Worm (Caenorhabditis elegans) whole organism, young adult: ENCODE measurements around the gene C02F12.5.
A peak's percentile ranks its signal among the peaks of the same experiment; 100 is the strongest.

ENCODE experiments used
- B0035.1 ChIP-seq: sonication (generic microtip); optimal IDR thresholded peaks from 2 replicates; lab custom pipeline; 2016; ENCODE audit warnings: missing genetic modification characterization, mild to moderate bottlenecking, missing compliant biosample characterization, missing genotype, missing genetic modification reagents
- B0336.3 ChIP-seq: fragments of 200-800 bp; sonication (Bioruptor generic); IDR thresholded peaks from 2 replicates; pipeline ENCODE4 v1.3.6; 2022; ENCODE audit warnings: missing genetic modification characterization, missing compliant biosample characterization
- C17E4.6 ChIP-seq: fragments of 200-800 bp; sonication (Bioruptor generic); IDR thresholded peaks from 2 replicates; pipeline ENCODE4 v1.3.6; 2022; ENCODE audit warnings: missing genetic modification reagents, missing genetic modification characterization, missing compliant biosample characterization
- F22D6.2 ChIP-seq: sonication (generic microtip); optimal IDR thresholded peaks from 2 replicates; lab custom pipeline; 2016; ENCODE audit warnings: mild to moderate bottlenecking, missing genetic modification characterization, missing compliant biosample characterization
- F49E8.2 ChIP-seq: sonication (generic microtip); optimal IDR thresholded peaks from 3 replicates; lab custom pipeline; 2017; ENCODE audit warnings: missing genetic modification characterization, mild to moderate bottlenecking, missing compliant biosample characterization, antibody characterized with exemption, moderate library complexity; ENCODE audit not compliant: insufficient read depth
- F52B5.7 ChIP-seq: sonication (generic microtip); optimal IDR thresholded peaks from 2 replicates; lab custom pipeline; 2016; ENCODE audit warnings: mild to moderate bottlenecking, missing genetic modification characterization, missing compliant biosample characterization
- K11D2.4 ChIP-seq: fragments of 200-800 bp; sonication (Bioruptor generic); IDR thresholded peaks from 2 replicates; pipeline ENCODE4 v1.3.6; 2022; ENCODE audit warnings: missing genetic modification reagents, missing genetic modification characterization, missing compliant biosample characterization
- K12H6.12 ChIP-seq: fragments of 200-800 bp; sonication (Bioruptor generic); optimal IDR thresholded peaks from 2 replicates; lab custom pipeline; 2018; ENCODE audit warnings: mild to moderate bottlenecking, missing genetic modification characterization, missing compliant biosample characterization
- T07F8.4 ChIP-seq: sonication (generic microtip); optimal IDR thresholded peaks from 2 replicates; lab custom pipeline; 2016; ENCODE audit warnings: mild to moderate bottlenecking, missing genetic modification characterization, moderate library complexity, missing compliant biosample characterization
- Y53G8AR.9 ChIP-seq: fragments of 200-800 bp; sonication (Bioruptor generic); conservative IDR thresholded peaks from 2 replicates; pipeline ENCODE4 v1.3.6; 2022; ENCODE audit warnings: missing genetic modification reagents, missing genetic modification characterization, missing compliant biosample characterization
- Y79H2A.3 ChIP-seq: fragments of 200-800 bp; sonication (Bioruptor generic); conservative IDR thresholded peaks from 2 replicates; pipeline ENCODE4 v1.3.6; 2022; ENCODE audit warnings: missing genetic modification reagents, missing genetic modification characterization, missing compliant biosample characterization
- ama-1 ChIP-seq, 3 experiments: fragments of 150-350 bp in 1 of 3; sonication (generic microtip) in 2 of 3; optimal IDR thresholded peaks; 2 replicates each; lab custom pipeline; 2014 to 2018; ENCODE audit warnings: missing biosample characterization in 2 of 3, missing genetic modification characterization in 2 of 3, missing genetic modification reagents in 2 of 3
- athp-1 ChIP-seq: sonication (generic microtip); optimal IDR thresholded peaks from 2 replicates; lab custom pipeline; 2017; ENCODE audit warnings: mild to moderate bottlenecking, missing genetic modification characterization, missing compliant biosample characterization
- ccch-3 ChIP-seq: fragments of 200-800 bp; sonication (Bioruptor generic); optimal IDR thresholded peaks from 2 replicates; lab custom pipeline; 2018; ENCODE audit warnings: mild to moderate bottlenecking, missing genetic modification characterization, missing compliant biosample characterization
- cebp-1 ChIP-seq, 2 experiments: fragments of 200-800 bp in 1 of 2; sonication (Bioruptor generic) in 1 of 2; sonication (generic microtip) in 1 of 2; IDR thresholded peaks in 1 of 2; optimal IDR thresholded peaks in 1 of 2; 2 replicates each; pipeline versions ENCODE4 v1.3.6 to Lab custom; 2017 to 2022; ENCODE audit warnings: missing compliant biosample characterization in 2 of 2, missing genetic modification characterization in 2 of 2, mild to moderate bottlenecking in 1 of 2, missing genetic modification reagents in 1 of 2, moderate library complexity in 1 of 2
- ceh-100 ChIP-seq: fragments of 200-800 bp; sonication (Bioruptor generic); IDR thresholded peaks from 2 replicates; pipeline ENCODE4 v1.3.6; 2022; ENCODE audit warnings: missing genetic modification reagents, missing genetic modification characterization, missing compliant biosample characterization
- ceh-27 ChIP-seq: fragments of 200-800 bp; sonication (Bioruptor generic); optimal IDR thresholded peaks from 2 replicates; lab custom pipeline; 2018; ENCODE audit warnings: mild to moderate bottlenecking, missing genetic modification characterization, moderate library complexity, missing compliant biosample characterization
- ceh-40 ChIP-seq: fragments of 200-800 bp; sonication (Bioruptor generic); IDR thresholded peaks from 2 replicates; pipeline ENCODE4 v1.3.6; 2022; ENCODE audit warnings: missing genetic modification characterization, missing compliant biosample characterization
- die-1 ChIP-seq: sonication (generic microtip); optimal IDR thresholded peaks from 2 replicates; lab custom pipeline; 2016; ENCODE audit warnings: missing genotype, mild to moderate bottlenecking, missing genetic modification characterization, missing compliant biosample characterization
- dox-1 ChIP-seq: fragments of 200-800 bp; sonication (Bioruptor generic); IDR thresholded peaks from 2 replicates; pipeline ENCODE4 v1.3.6; 2022; ENCODE audit warnings: missing genetic modification reagents, missing genetic modification characterization, missing compliant biosample characterization
- egl-44 ChIP-seq: fragments of 200-800 bp; sonication (Bioruptor generic); IDR thresholded peaks from 2 replicates; pipeline ENCODE4 v1.3.6; 2022; ENCODE audit warnings: missing genetic modification reagents, missing genetic modification characterization, missing compliant biosample characterization
- ekl-4 ChIP-seq: fragments of 200-800 bp; sonication (Bioruptor generic); IDR thresholded peaks from 2 replicates; pipeline ENCODE4 v1.3.6; 2022; ENCODE audit warnings: missing genetic modification reagents, missing genetic modification characterization, missing compliant biosample characterization
- hlh-12 ChIP-seq: sonication (generic microtip); optimal IDR thresholded peaks from 2 replicates; lab custom pipeline; 2016; ENCODE audit warnings: missing genetic modification characterization, missing compliant biosample characterization
- hmg-1.2 ChIP-seq: fragments of 200-800 bp; sonication (Bioruptor generic); IDR thresholded peaks from 2 replicates; pipeline ENCODE4 v1.3.6; 2022; ENCODE audit warnings: missing genetic modification reagents, missing genetic modification characterization, missing compliant biosample characterization
- let-526 ChIP-seq: fragments of 200-800 bp; sonication (Bioruptor generic); IDR thresholded peaks from 2 replicates; pipeline ENCODE4 v1.3.6; 2022; ENCODE audit warnings: missing genetic modification reagents, missing genetic modification characterization, missing compliant biosample characterization
- lin-26 ChIP-seq: fragments of 200-800 bp; sonication (Bioruptor generic); IDR thresholded peaks from 2 replicates; pipeline ENCODE4 v1.3.6; 2022; ENCODE audit warnings: missing genetic modification reagents, missing genetic modification characterization, missing compliant biosample characterization
- lin-40 ChIP-seq: sonication (generic microtip); optimal IDR thresholded peaks from 2 replicates; lab custom pipeline; 2016; ENCODE audit warnings: missing genetic modification characterization, mild to moderate bottlenecking, missing compliant biosample characterization, missing genotype, missing genetic modification reagents
- lin-54 ChIP-seq: fragments of 200-800 bp; sonication (Bioruptor generic); optimal IDR thresholded peaks from 2 replicates; lab custom pipeline; 2018; ENCODE audit warnings: mild to moderate bottlenecking, missing genetic modification characterization, missing compliant biosample characterization
- lir-1 ChIP-seq: fragments of 200-800 bp; sonication (Bioruptor generic); conservative IDR thresholded peaks from 2 replicates; pipeline ENCODE4 v1.3.6; 2022; ENCODE audit warnings: missing genetic modification reagents, missing genetic modification characterization, missing compliant biosample characterization
- lsl-1 ChIP-seq: fragments of 200-800 bp; sonication (Bioruptor generic); optimal IDR thresholded peaks from 2 replicates; lab custom pipeline; 2018; ENCODE audit warnings: mild to moderate bottlenecking, missing genetic modification characterization, moderate library complexity, missing compliant biosample characterization
- madf-3 ChIP-seq: fragments of 200-800 bp; sonication (Bioruptor generic); IDR thresholded peaks from 2 replicates; pipeline ENCODE4 v1.3.6; 2022; ENCODE audit warnings: missing genetic modification reagents, missing genetic modification characterization, missing compliant biosample characterization
- mcd-1 ChIP-seq: fragments of 200-800 bp; sonication (Bioruptor generic); IDR thresholded peaks from 2 replicates; pipeline ENCODE4 v1.3.6; 2022; ENCODE audit warnings: missing genetic modification reagents, missing genetic modification characterization, missing compliant biosample characterization
- mel-28 ChIP-seq: sonication (generic microtip); optimal IDR thresholded peaks from 2 replicates; lab custom pipeline; 2016; ENCODE audit warnings: borderline replicate concordance, mild to moderate bottlenecking, missing genetic modification characterization, missing compliant biosample characterization
- nfyb-1 ChIP-seq: fragments of 200-800 bp; sonication (Bioruptor generic); IDR thresholded peaks from 2 replicates; pipeline ENCODE4 v1.3.6; 2022; ENCODE audit warnings: missing genetic modification reagents, missing genetic modification characterization, missing compliant biosample characterization
- nhr-80 ChIP-seq: sonication (generic microtip); optimal IDR thresholded peaks from 2 replicates; lab custom pipeline; 2016; ENCODE audit warnings: missing genetic modification characterization, missing compliant biosample characterization
- nhr-90 ChIP-seq: sonication (generic microtip); optimal IDR thresholded peaks from 2 replicates; lab custom pipeline; 2016; ENCODE audit warnings: missing genotype, mild to moderate bottlenecking, missing genetic modification characterization, missing compliant biosample characterization
- pbrm-1 ChIP-seq: fragments of 200-800 bp; sonication (Bioruptor generic); IDR thresholded peaks from 2 replicates; pipeline ENCODE4 v1.3.6; 2022; ENCODE audit warnings: missing genetic modification reagents, missing genetic modification characterization, missing compliant biosample characterization
- rec-8 ChIP-seq, 2 experiments: sonication (generic microtip); optimal IDR thresholded peaks; 2 replicates each; lab custom pipeline; 2016; ENCODE audit warnings: mild to moderate bottlenecking in 2 of 2, missing genetic modification characterization in 2 of 2, missing genetic modification reagents in 2 of 2, missing genotype in 2 of 2, missing biosample characterization in 1 of 2, missing compliant biosample characterization in 1 of 2, moderate library complexity in 1 of 2
- sea-2 ChIP-seq: fragments of 200-800 bp; sonication (Bioruptor generic); IDR thresholded peaks from 2 replicates; pipeline ENCODE4 v1.3.6; 2022; ENCODE audit warnings: missing genetic modification characterization, missing compliant biosample characterization
- snpc-1.1 ChIP-seq: sonication (generic microtip); optimal IDR thresholded peaks from 2 replicates; lab custom pipeline; 2017; ENCODE audit warnings: missing genetic modification characterization, mild to moderate bottlenecking, missing compliant biosample characterization, antibody characterized with exemption, moderate library complexity, missing genotype, missing genetic modification reagents; ENCODE audit not compliant: insufficient read depth
- tbp1 ChIP-seq: fragments of 200-800 bp; sonication (Bioruptor generic); optimal IDR thresholded peaks from 2 replicates; lab custom pipeline; 2018; ENCODE audit warnings: mild to moderate bottlenecking, missing genetic modification characterization, missing compliant biosample characterization
- tlf-1 ChIP-seq: fragments of 200-800 bp; sonication (Bioruptor generic); optimal IDR thresholded peaks from 2 replicates; lab custom pipeline; 2018; ENCODE audit warnings: mild to moderate bottlenecking, missing genetic modification characterization, missing compliant biosample characterization
- zim-3 ChIP-seq: sonication (generic microtip); optimal IDR thresholded peaks from 2 replicates; lab custom pipeline; 2017; ENCODE audit warnings: mild to moderate bottlenecking, missing genetic modification characterization, moderate library complexity, missing compliant biosample characterization
- ztf-26 ChIP-seq: sonication (generic microtip); optimal IDR thresholded peaks from 2 replicates; lab custom pipeline; 2017; ENCODE audit warnings: missing genetic modification characterization, missing compliant biosample characterization
- ztf-28 ChIP-seq: fragments of 200-800 bp; sonication (Bioruptor generic); IDR thresholded peaks from 2 replicates; pipeline ENCODE4 v1.3.6; 2022; ENCODE audit warnings: missing genetic modification reagents, missing genetic modification characterization, missing compliant biosample characterization
- ztf-3 ChIP-seq: fragments of 200-800 bp; sonication (Bioruptor generic); optimal IDR thresholded peaks from 2 replicates; lab custom pipeline; 2018; ENCODE audit warnings: mild to moderate bottlenecking, missing genetic modification characterization, missing compliant biosample characterization
- ztf-6 ChIP-seq: fragments of 200-800 bp; sonication (Bioruptor generic); IDR thresholded peaks from 2 replicates; pipeline ENCODE4 v1.3.6; 2022; ENCODE audit warnings: missing genetic modification reagents, missing genetic modification characterization, missing compliant biosample characterization

C02F12.5 gene

DNA sequence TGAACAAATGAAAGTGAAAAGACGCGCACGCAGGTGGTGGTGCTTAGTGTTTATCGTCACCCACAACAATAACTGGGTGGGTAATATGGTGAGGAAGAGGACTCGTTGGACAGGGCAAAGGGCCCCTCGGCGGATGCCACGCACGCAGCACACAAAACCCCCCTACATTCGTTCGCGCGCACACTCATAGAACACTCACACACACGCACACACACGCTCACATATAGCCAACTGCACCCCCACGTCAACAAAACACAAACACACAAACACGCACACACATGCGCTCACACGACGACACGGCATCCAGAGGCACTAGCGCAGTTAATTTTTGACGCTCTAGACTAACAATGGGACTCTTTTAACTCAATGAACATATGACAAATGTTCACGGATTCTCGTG, 22.3 kb upstream of the C02F12.5 start:
- TF ChIP-seq mcd-1 (GFP tag; lab: Robert Waterston, UW) (peak; percentile 30; the same call in 1 of the 2 replicates), pbrm-1 (GFP tag; lab: Robert Waterston, UW) (peak; percentile 45; the same call in 1 of the 2 replicates), T07F8.4 (tag; lab: Kevin White, UChicago) (no peak), ceh-27 (GFP tag; lab: Kevin White, UChicago) (peak; percentile 60), Y53G8AR.9 (GFP tag; lab: Robert Waterston, UW) (no peak), lsl-1 (GFP tag; lab: Kevin White, UChicago) (no peak), dox-1 (GFP tag; lab: Robert Waterston, UW) (no peak), ztf-3 (no peak), sea-2 (GFP tag; lab: Robert Waterston, UW) (no peak), Y79H2A.3 (GFP tag; lab: Robert Waterston, UW) (no peak), K11D2.4 (peak; percentile 63; the same call in 1 of the 2 replicates), athp-1 (tag; lab: Kevin White, UChicago) (peak; percentile 15), tbp1 (peak; percentile 40), F52B5.7 (no peak), ceh-40 (GFP tag; lab: Robert Waterston, UW) (no peak), ekl-4 (GFP tag; lab: Robert Waterston, UW) (0 out of 2 replicates have a peak, but pooled peaks have one; percentile 30), B0336.3 (GFP tag; lab: Robert Waterston, UW) (no peak), lin-26 (GFP tag; lab: Robert Waterston, UW) (peak; percentile 61; the same call in 1 of the 2 replicates), F49E8.2 (tag; lab: Kevin White, UChicago) (no peak), egl-44 (GFP tag; lab: Robert Waterston, UW) (0 out of 2 replicates have a peak, but pooled peaks have one; percentile 24), let-526 (no peak), nhr-90 (tag; lab: Kevin White, UChicago) (no peak), mel-28 (tag; lab: Kevin White, UChicago) (no peak), lir-1 (peak; percentile 92), ama-1 (optimal IDR thresholded peaks at IDR 0.05; lab: Kevin White, UChicago) (no peak), ama-1 (GFP tag; optimal IDR thresholded peaks at IDR 0.05; lab: Kevin White, UChicago) (no peak), K12H6.12 (tag; lab: Kevin White, UChicago) (peak; percentile 59), B0035.1 (tag; lab: Kevin White, UChicago) (no peak), lin-40 (tag; lab: Kevin White, UChicago) (no peak), zim-3 (no peak), snpc-1.1 (tag; lab: Kevin White, UChicago) (no peak), ceh-100 (GFP tag; lab: Robert Waterston, UW) (no peak), rec-8 (tag; optimal IDR thresholded peaks at IDR 0.05; lab: Kevin White, UChicago) (no peak), nfyb-1 (GFP tag; lab: Robert Waterston, UW) (peak; percentile 52), lin-54 (no peak), hmg-1.2 (GFP tag; lab: Robert Waterston, UW) (peak; percentile 59; the same call in 1 of the 2 replicates), die-1 (tag; lab: Kevin White, UChicago) (peak; percentile 26), ztf-26 (tag; lab: Kevin White, UChicago) (peak; percentile 8), hlh-12 (tag; lab: Kevin White, UChicago) (no peak), cebp-1 (GFP tag; IDR thresholded peaks at IDR 0.05; lab: Robert Waterston, UW) (0 out of 2 replicates have a peak, but pooled peaks have one; percentile 15), cebp-1 (tag; optimal IDR thresholded peaks at IDR 0.05; lab: Kevin White, UChicago) (peak; percentile 64), ztf-6 (GFP tag; lab: Robert Waterston, UW) (no peak), ztf-28 (no peak), F22D6.2 (tag; lab: Kevin White, UChicago) (no peak), madf-3 (0 out of 2 replicates have a peak, but pooled peaks have one; percentile 10), tlf-1 (no peak), nhr-80 (tag; lab: Kevin White, UChicago) (no peak), C17E4.6 (GFP tag; lab: Robert Waterston, UW) (no peak), ccch-3 (GFP tag; lab: Kevin White, UChicago) (no peak)
